Fruit fly (Drosophila melanogaster) whole organism, embryonic: ENCODE data around the gene CG32102.

Source experiments
- Atf3 ChIP-seq: fragments of 200-800 bp; sonication (Bioruptor generic); optimal IDR thresholded peaks from 3 replicates; lab custom pipeline; 2016; ENCODE audit warnings: missing biosample characterization, missing genetic modification characterization
- CG10274 ChIP-seq: fragments of 200-800 bp; sonication (Bioruptor generic); optimal IDR thresholded peaks from 3 replicates; lab custom pipeline; 2017; ENCODE audit warnings: missing biosample characterization, mild to moderate bottlenecking, missing genetic modification characterization
- CG11398 ChIP-seq: fragments of 200-800 bp; sonication (Bioruptor generic); optimal IDR thresholded peaks from 2 replicates; lab custom pipeline; 2016; ENCODE audit warnings: missing biosample characterization, missing genetic modification characterization
- CG11695 ChIP-seq: fragments of 200-800 bp; sonication (Bioruptor generic); IDR thresholded peaks from 3 replicates; pipeline ENCODE4 v1.3.6; 2022; ENCODE audit warnings: missing biosample characterization, missing genetic modification characterization
- CG12236 ChIP-seq: fragments of 200-800 bp; sonication (Bioruptor generic); optimal IDR thresholded peaks from 2 replicates; lab custom pipeline; 2016; ENCODE audit warnings: missing biosample characterization, missing genetic modification characterization
- CG16863 ChIP-seq: fragments of 200-800 bp; sonication (Bioruptor generic); optimal IDR thresholded peaks from 3 replicates; lab custom pipeline; 2016; ENCODE audit warnings: missing biosample characterization, missing genetic modification characterization
- CG17612 ChIP-seq: fragments of 200-800 bp; sonication (Bioruptor generic); IDR thresholded peaks from 2 replicates; pipeline ENCODE4 v1.3.6; 2022; ENCODE audit warnings: missing biosample characterization, missing genetic modification characterization
- CG2129 ChIP-seq: fragments of 200-800 bp; sonication (Bioruptor generic); IDR thresholded peaks from 2 replicates; pipeline ENCODE4 v1.3.6; 2022; ENCODE audit warnings: missing biosample characterization, missing genetic modification characterization; ENCODE audit not compliant: partially characterized antibody
- CG2889 ChIP-seq: fragments of 200-800 bp; sonication (Bioruptor generic); IDR thresholded peaks from 3 replicates; pipeline ENCODE4 v1.3.6; 2022; ENCODE audit warnings: missing biosample characterization, missing genetic modification characterization
- CG31224 ChIP-seq: fragments of 200-800 bp; sonication (Bioruptor generic); IDR thresholded peaks from 2 replicates; pipeline ENCODE4 v1.3.6; 2022; ENCODE audit warnings: missing biosample characterization, missing genetic modification characterization
- CG4404 ChIP-seq: fragments of 200-800 bp; sonication (Bioruptor generic); IDR thresholded peaks from 2 replicates; pipeline ENCODE4 v1.3.6; 2022; ENCODE audit warnings: missing biosample characterization, missing genetic modification characterization
- CG5245 ChIP-seq: fragments of 200-800 bp; sonication (Bioruptor generic); optimal IDR thresholded peaks from 3 replicates; lab custom pipeline; 2016; ENCODE audit warnings: missing biosample characterization, missing genetic modification characterization
- CG6854 ChIP-seq: fragments of 200-800 bp; sonication (Bioruptor generic); optimal IDR thresholded peaks from 3 replicates; lab custom pipeline; 2017; ENCODE audit warnings: missing biosample characterization, mild to moderate bottlenecking, missing genetic modification characterization
- CG9727 ChIP-seq: fragments of 200-800 bp; sonication (Bioruptor generic); optimal IDR thresholded peaks from 3 replicates; lab custom pipeline; 2017; ENCODE audit warnings: missing biosample characterization, mild to moderate bottlenecking, missing genetic modification characterization
- Dip3 ChIP-seq: fragments of 200-800 bp; sonication (Bioruptor generic); optimal IDR thresholded peaks from 3 replicates; lab custom pipeline; 2016; ENCODE audit warnings: missing biosample characterization, missing genetic modification characterization
- Dll ChIP-seq: fragments of 200-800 bp; sonication (Bioruptor generic); IDR thresholded peaks from 4 replicates; pipeline ENCODE4 v1.3.6; 2022; ENCODE audit warnings: missing biosample characterization, missing genetic modification characterization; ENCODE audit not compliant: partially characterized antibody
- E2f2 ChIP-seq: fragments of 200-800 bp; sonication (Bioruptor generic); IDR thresholded peaks from 2 replicates; pipeline ENCODE4 v1.3.6; 2022; ENCODE audit warnings: missing biosample characterization, missing genetic modification characterization
- H15 ChIP-seq: fragments of 200-800 bp; sonication (Bioruptor generic); IDR thresholded peaks from 3 replicates; pipeline ENCODE4 v1.3.6; 2022; ENCODE audit warnings: missing biosample characterization, missing genetic modification characterization
- Hr78 ChIP-seq, 2 experiments: fragments of 200-800 bp in 1 of 2; fragments of >200 bp in 1 of 2; sonication (Bioruptor generic) in 1 of 2; optimal IDR thresholded peaks; 2 replicates each; lab custom pipeline; 2017 to 2019; ENCODE audit warnings: missing biosample characterization in 2 of 2, missing genetic modification characterization in 2 of 2, mild to moderate bottlenecking in 1 of 2, moderate library complexity in 1 of 2
- Lhr ChIP-seq: fragments of 200-800 bp; sonication (Bioruptor generic); optimal IDR thresholded peaks from 3 replicates; lab custom pipeline; 2017; ENCODE audit warnings: mild to moderate bottlenecking, missing biosample characterization, missing genetic modification reagents, missing genetic modification characterization
- Lim3 ChIP-seq: fragments of 200-800 bp; sonication (Bioruptor generic); IDR thresholded peaks from 2 replicates; pipeline ENCODE4 v1.3.6; 2022; ENCODE audit warnings: missing biosample characterization, missing genetic modification characterization
- Med ChIP-seq: fragments of 200-800 bp; sonication (Bioruptor generic); peaks from one replicate; lab custom pipeline; 2016; ENCODE audit warnings: missing biosample characterization, missing genetic modification characterization, mild to moderate bottlenecking, inconsistent platforms, moderate library complexity
- Mrtf ChIP-seq: fragments of 200-800 bp; sonication (Bioruptor generic); IDR thresholded peaks from 3 replicates; pipeline ENCODE4 v1.3.6; 2022; ENCODE audit warnings: missing biosample characterization, missing genetic modification characterization
- Rx ChIP-seq: fragments of 200-800 bp; sonication (Bioruptor generic); IDR thresholded peaks from 2 replicates; pipeline ENCODE4 v1.3.6; 2022; ENCODE audit warnings: missing biosample characterization, missing genetic modification characterization
- Scr ChIP-seq: fragments of 200-800 bp; sonication (Bioruptor generic); IDR thresholded peaks from 2 replicates; pipeline ENCODE4 v1.3.6; 2022; ENCODE audit warnings: missing biosample characterization, missing genetic modification characterization; ENCODE audit not compliant: partially characterized antibody
- Side ChIP-seq: fragments of 200-800 bp; sonication (Bioruptor generic); optimal IDR thresholded peaks from 2 replicates; lab custom pipeline; 2016; ENCODE audit warnings: missing biosample characterization, missing genetic modification characterization
- Sox100B ChIP-seq: fragments of 200-800 bp; sonication (Bioruptor generic); optimal IDR thresholded peaks from 3 replicates; lab custom pipeline; 2018; ENCODE audit warnings: missing biosample characterization, mild to moderate bottlenecking, missing genetic modification characterization
- Xbp1 ChIP-seq: fragments of 200-800 bp; sonication (Bioruptor generic); optimal IDR thresholded peaks from 3 replicates; lab custom pipeline; 2016; ENCODE audit warnings: missing biosample characterization, mild to moderate bottlenecking, missing genetic modification characterization
- ara ChIP-seq: fragments of 200-800 bp; sonication (Bioruptor generic); IDR thresholded peaks from 2 replicates; pipeline ENCODE4 v1.3.6; 2022; ENCODE audit warnings: missing biosample characterization, missing genetic modification characterization
- crp ChIP-seq, 2 experiments: fragments of 200-800 bp; sonication (Bioruptor generic); optimal IDR thresholded peaks; 2 replicates in 1 of 2; 3 replicates in 1 of 2; lab custom pipeline; 2017; ENCODE audit warnings: missing biosample characterization in 2 of 2, missing genetic modification characterization in 2 of 2, mild to moderate bottlenecking in 1 of 2, moderate library complexity in 1 of 2
- dmrt11E ChIP-seq: fragments of 200-800 bp; sonication (Bioruptor generic); optimal IDR thresholded peaks from 3 replicates; lab custom pipeline; 2018; ENCODE audit warnings: missing biosample characterization, mild to moderate bottlenecking, missing genetic modification characterization, moderate library complexity
- fru ChIP-seq: fragments of >200 bp; optimal IDR thresholded peaks from 2 replicates; lab custom pipeline; 2017
- gsb-n ChIP-seq: fragments of 200-800 bp; sonication (Bioruptor generic); optimal IDR thresholded peaks from 3 replicates; lab custom pipeline; 2018; ENCODE audit warnings: missing biosample characterization, mild to moderate bottlenecking, missing genetic modification characterization
- hkb ChIP-seq, 2 experiments: fragments of 200-800 bp in 1 of 2; fragments of >200 bp in 1 of 2; sonication (Bioruptor generic) in 1 of 2; IDR thresholded peaks in 1 of 2; optimal IDR thresholded peaks in 1 of 2; 2 replicates each; pipeline versions ENCODE4 v1.3.6 to Lab custom; 2017 to 2022; ENCODE audit warnings: missing biosample characterization in 1 of 2, missing genetic modification characterization in 1 of 2
- ind ChIP-seq: fragments of 200-800 bp; sonication (Bioruptor generic); optimal IDR thresholded peaks from 3 replicates; lab custom pipeline; 2016; ENCODE audit warnings: missing biosample characterization, missing genetic modification characterization
- lab ChIP-seq: fragments of 200-800 bp; sonication (Bioruptor generic); optimal IDR thresholded peaks from 3 replicates; lab custom pipeline; 2017; ENCODE audit warnings: missing biosample characterization, missing genetic modification characterization, mild to moderate bottlenecking, moderate library complexity, missing genetic modification reagents
- lov ChIP-seq, 2 experiments: fragments of 200-800 bp in 1 of 2; fragments of >200 bp in 1 of 2; sonication (Bioruptor generic) in 1 of 2; IDR thresholded peaks in 1 of 2; optimal IDR thresholded peaks in 1 of 2; 2 replicates in 1 of 2; 3 replicates in 1 of 2; pipeline versions ENCODE4 v1.3.6 to Lab custom; 2017 to 2022; ENCODE audit warnings: missing biosample characterization in 1 of 2, missing genetic modification characterization in 1 of 2
- mam ChIP-seq: fragments of 200-800 bp; sonication (Bioruptor generic); optimal IDR thresholded peaks from 3 replicates; lab custom pipeline; 2016; ENCODE audit warnings: missing biosample characterization, missing genetic modification characterization
- oc ChIP-seq: fragments of 200-800 bp; sonication (Bioruptor generic); optimal IDR thresholded peaks from 2 replicates; lab custom pipeline; 2018; ENCODE audit warnings: missing biosample characterization, mild to moderate bottlenecking, missing genetic modification characterization, moderate library complexity
- onecut ChIP-seq: fragments of 200-800 bp; sonication (Bioruptor generic); IDR thresholded peaks from 2 replicates; pipeline ENCODE4 v1.3.6; 2022; ENCODE audit warnings: missing biosample characterization, missing genetic modification characterization
- pita ChIP-seq: fragments of 200-800 bp; sonication (Bioruptor generic); optimal IDR thresholded peaks from 2 replicates; lab custom pipeline; 2017; ENCODE audit warnings: missing biosample characterization, mild to moderate bottlenecking, missing genetic modification characterization
- pros ChIP-seq: fragments of 200-800 bp; sonication (Bioruptor generic); optimal IDR thresholded peaks from 3 replicates; lab custom pipeline; 2019; ENCODE audit warnings: missing biosample characterization, mild to moderate bottlenecking, missing genetic modification characterization, moderate library complexity
- pzg ChIP-seq: fragments of 200-800 bp; sonication (Bioruptor generic); optimal IDR thresholded peaks from 3 replicates; lab custom pipeline; 2018; ENCODE audit warnings: missing biosample characterization, mild to moderate bottlenecking, missing genetic modification characterization, moderate library complexity
- run ChIP-seq: fragments of 200-800 bp; sonication (Bioruptor generic); optimal IDR thresholded peaks from 3 replicates; lab custom pipeline; 2018; ENCODE audit warnings: missing biosample characterization, mild to moderate bottlenecking, missing genetic modification characterization
- sna ChIP-seq: fragments of 200-800 bp; sonication (Bioruptor generic); IDR thresholded peaks from 2 replicates; pipeline ENCODE4 v1.3.6; 2022; ENCODE audit warnings: missing biosample characterization, missing genetic modification characterization; ENCODE audit not compliant: partially characterized antibody
- tio ChIP-seq: fragments of 200-800 bp; sonication (Bioruptor generic); optimal IDR thresholded peaks from 2 replicates; lab custom pipeline; 2017; ENCODE audit warnings: missing biosample characterization, missing genetic modification characterization, inconsistent platforms
- zen ChIP-seq: fragments of 200-800 bp; sonication (Bioruptor generic); optimal IDR thresholded peaks from 3 replicates; lab custom pipeline; 2018; ENCODE audit warnings: missing biosample characterization, mild to moderate bottlenecking, missing genetic modification characterization, moderate library complexity
- zen2 ChIP-seq: fragments of 200-800 bp; sonication (Bioruptor generic); IDR thresholded peaks from 3 replicates; pipeline ENCODE4 v1.3.6; 2022; ENCODE audit warnings: missing biosample characterization, missing genetic modification characterization; ENCODE audit not compliant: partially characterized antibody

The CG32102 gene

dm6 chr3L:12503865-12504650 is 34.5 kb upstream of the CG32102 start, which contains the start of the genes CG10646 and vih (continued):
- TF ChIP-seq gsb-n (tag; lab: Kevin White, UChicago) (peak; percentile 37), CG11398 (GFP tag; lab: Kevin White, UChicago) (no peak), tio (GFP tag; lab: Kevin White, UChicago) (no peak), CG6854 (GFP tag; lab: Kevin White, UChicago) (no peak), CG31224 (GFP tag; lab: Robert Waterston, UW) (no peak), Rx (no peak), Lim3 (no peak), CG17612 (GFP tag; lab: Robert Waterston, UW) (no peak), dmrt11E (tag; lab: Kevin White, UChicago) (peak; percentile 56), onecut (GFP tag; lab: Robert Waterston, UW) (peak; percentile 58), CG16863 (no peak), Hr78 (GFP tag; optimal IDR thresholded peaks at IDR 0.05; lab: Kevin White, UChicago) (no peak), CG2889 (GFP tag; lab: Robert Waterston, UW) (no peak), Dll (GFP tag; lab: Robert Waterston, UW) (no peak), H15 (GFP tag; lab: Robert Waterston, UW) (0 out of 3 replicates have a peak, but pooled peaks have one; percentile 6), sna (GFP tag; lab: Robert Waterston, UW) (no peak), CG12236 (no peak), CG5245 (no peak), hkb (optimal IDR thresholded peaks at IDR 0.05; lab: Kevin White, UChicago) (no peak), hkb (GFP tag; IDR thresholded peaks at IDR 0.05; lab: Robert Waterston, UW) (no peak), crp (GFP tag; optimal IDR thresholded peaks at IDR 0.05; lab: Kevin White, UChicago) (peak in 1 of 2 experiments; percentile 33), zen2 (no peak), run (no peak), lov (optimal IDR thresholded peaks at IDR 0.05; lab: Kevin White, UChicago) (no peak), lov (GFP tag; IDR thresholded peaks at IDR 0.05; lab: Robert Waterston, UW) (0 out of 3 replicates have a peak, but pooled peaks have one; percentile 26), Scr (GFP tag; lab: Robert Waterston, UW) (0 out of 2 replicates have a peak, but pooled peaks have one; percentile 26), E2f2 (GFP tag; lab: Robert Waterston, UW) (peak; percentile 49; the same call in 1 of the 2 replicates), pita (GFP tag; lab: Kevin White, UChicago) (no peak), pzg (GFP tag; lab: Kevin White, UChicago) (peak; percentile 73), Side (GFP tag; lab: Kevin White, UChicago) (peak; percentile 33), CG2129 (GFP tag; lab: Robert Waterston, UW) (no peak), Dip3 (GFP tag; lab: Kevin White, UChicago) (no peak), zen (tag; lab: Kevin White, UChicago) (peak; percentile 43), oc (peak; percentile 11), Lhr (GFP tag; lab: Kevin White, UChicago) (peak; percentile 37), Med (GFP tag; lab: Kevin White, UChicago) (peak; percentile 53), CG4404 (GFP tag; lab: Robert Waterston, UW) (no peak), CG10274 (GFP tag; lab: Kevin White, UChicago) (no peak), pros (GFP tag; lab: Kevin White, UChicago) (no peak), Atf3 (GFP tag; lab: Kevin White, UChicago) (no peak), CG9727 (GFP tag; lab: Kevin White, UChicago) (peak; percentile 55), fru (no peak), lab (GFP tag; lab: Kevin White, UChicago) (peak; percentile 57), ind (GFP tag; lab: Kevin White, UChicago) (peak; percentile 59), Sox100B (GFP tag; lab: Kevin White, UChicago) (peak; percentile 68), Mrtf (no peak), Xbp1 (peak; percentile 66), CG11695 (GFP tag; lab: Robert Waterston, UW) (no peak), mam (GFP tag; lab: Kevin White, UChicago) (peak; percentile 45), ara (GFP tag; lab: Robert Waterston, UW) (no peak)
